Worm (Caenorhabditis elegans) whole organism, L2 larva: ENCODE measurements around the gene Y54E2A.8.

Experiments used
- C34F6.9 ChIP-seq: fragments of 150-350 bp; optimal IDR thresholded peaks from 2 replicates; lab custom pipeline; 2014; ENCODE audit warnings: missing biosample characterization, missing genetic modification characterization
- F13H6.1 ChIP-seq: sonication (generic microtip); optimal IDR thresholded peaks from 2 replicates; lab custom pipeline; 2016; ENCODE audit warnings: missing genetic modification characterization, missing compliant biosample characterization
- R02D3.7 ChIP-seq: fragments of 150-350 bp; optimal IDR thresholded peaks from 2 replicates; lab custom pipeline; 2014; ENCODE audit warnings: missing biosample characterization, missing genetic modification characterization
- Y55F3AM.14 ChIP-seq: fragments of 200-800 bp; sonication (Bioruptor generic); optimal IDR thresholded peaks from 2 replicates; lab custom pipeline; 2018; ENCODE audit warnings: mild to moderate bottlenecking, missing genetic modification characterization, missing compliant biosample characterization
- ZK546.5 ChIP-seq: sonication (generic microtip); optimal IDR thresholded peaks from 2 replicates; lab custom pipeline; 2017; ENCODE audit warnings: missing biosample characterization, missing genetic modification characterization
- alr-1 ChIP-seq: fragments of 150-350 bp; optimal IDR thresholded peaks from 2 replicates; lab custom pipeline; 2014; ENCODE audit warnings: missing biosample characterization, missing genetic modification characterization
- aly-2 ChIP-seq: fragments of 150-350 bp; optimal IDR thresholded peaks from 2 replicates; lab custom pipeline; 2014; ENCODE audit warnings: missing biosample characterization, missing genetic modification characterization
- ama-1 ChIP-seq: fragments of 150-350 bp; optimal IDR thresholded peaks from 2 replicates; lab custom pipeline; 2018; ENCODE audit warnings: inconsistent platforms
- blmp-1 ChIP-seq: sonication (generic microtip); optimal IDR thresholded peaks from 2 replicates; lab custom pipeline; 2017; ENCODE audit warnings: missing genetic modification characterization, mild to moderate bottlenecking, missing compliant biosample characterization, antibody characterized with exemption, moderate library complexity; ENCODE audit not compliant: insufficient read depth
- ceh-16 ChIP-seq: fragments of 150-350 bp; optimal IDR thresholded peaks from 2 replicates; lab custom pipeline; 2014; ENCODE audit warnings: missing biosample characterization, missing genetic modification characterization
- ceh-82 ChIP-seq: fragments of 150-350 bp; optimal IDR thresholded peaks from 2 replicates; lab custom pipeline; 2014; ENCODE audit warnings: missing biosample characterization, missing genetic modification characterization
- crh-2 ChIP-seq: sonication (generic microtip); optimal IDR thresholded peaks from 2 replicates; lab custom pipeline; 2017; ENCODE audit warnings: missing biosample characterization, missing genetic modification characterization
- dmd-4 ChIP-seq: sonication (generic microtip); optimal IDR thresholded peaks from 2 replicates; lab custom pipeline; 2017; ENCODE audit warnings: missing biosample characterization, missing genetic modification characterization
- egl-27 ChIP-seq: sonication (generic microtip); optimal IDR thresholded peaks from 3 replicates; lab custom pipeline; 2017; ENCODE audit warnings: missing biosample characterization, missing genetic modification reagents, missing genetic modification characterization
- elt-1 ChIP-seq: fragments of 150-350 bp; optimal IDR thresholded peaks from 2 replicates; lab custom pipeline; 2014; ENCODE audit warnings: missing biosample characterization, missing genetic modification characterization
- elt-3 ChIP-seq: sonication (generic microtip); optimal IDR thresholded peaks from 2 replicates; lab custom pipeline; 2017; ENCODE audit warnings: missing biosample characterization, missing genetic modification characterization
- fos-1 ChIP-seq: fragments of 150-350 bp; optimal IDR thresholded peaks from 2 replicates; lab custom pipeline; 2014; ENCODE audit warnings: missing biosample characterization, missing genetic modification characterization
- gmeb-1 ChIP-seq: fragments of 150-350 bp; optimal IDR thresholded peaks from 2 replicates; lab custom pipeline; 2014; ENCODE audit warnings: missing biosample characterization, missing genetic modification characterization
- lin-11 ChIP-seq: fragments of 150-350 bp; sonication (generic microtip); optimal IDR thresholded peaks from 2 replicates; lab custom pipeline; 2014; ENCODE audit warnings: missing biosample characterization, missing genetic modification characterization, inconsistent platforms, mixed read lengths
- lin-13 ChIP-seq: fragments of 150-350 bp; optimal IDR thresholded peaks from 2 replicates; lab custom pipeline; 2014; ENCODE audit warnings: missing biosample characterization, missing genetic modification reagents, missing genetic modification characterization
- lin-39 ChIP-seq: fragments of 150-350 bp; optimal IDR thresholded peaks from 2 replicates; lab custom pipeline; 2014; ENCODE audit warnings: missing biosample characterization, missing genetic modification reagents, missing genetic modification characterization
- lsy-2 ChIP-seq, 2 experiments: fragments of 150-350 bp in 1 of 2; sonication (generic microtip) in 1 of 2; optimal IDR thresholded peaks; 2 replicates each; lab custom pipeline; 2014 to 2017; ENCODE audit warnings: missing biosample characterization in 2 of 2, missing genetic modification characterization in 2 of 2
- mab-5 ChIP-seq: fragments of 150-350 bp; optimal IDR thresholded peaks from 2 replicates; lab custom pipeline; 2014; ENCODE audit warnings: missing biosample characterization, missing genetic modification characterization
- mbf-1 ChIP-seq: sonication (generic microtip); optimal IDR thresholded peaks from 2 replicates; lab custom pipeline; 2017; ENCODE audit warnings: missing biosample characterization, missing genetic modification characterization
- mdl-1 ChIP-seq, 2 experiments: fragments of 150-350 bp in 1 of 2; sonication (generic microtip) in 1 of 2; optimal IDR thresholded peaks; 2 replicates each; lab custom pipeline; 2017; ENCODE audit warnings: missing biosample characterization in 2 of 2, missing genetic modification characterization in 2 of 2
- nhr-10 ChIP-seq: sonication (generic microtip); optimal IDR thresholded peaks from 2 replicates; lab custom pipeline; 2017; ENCODE audit warnings: missing biosample characterization, missing genetic modification characterization
- nhr-11 ChIP-seq: fragments of 150-350 bp; optimal IDR thresholded peaks from 2 replicates; lab custom pipeline; 2014; ENCODE audit warnings: missing biosample characterization, missing genetic modification characterization
- nhr-12 ChIP-seq: fragments of 150-350 bp; optimal IDR thresholded peaks from 2 replicates; lab custom pipeline; 2014; ENCODE audit warnings: missing biosample characterization, missing genetic modification characterization
- nhr-129 ChIP-seq: fragments of 150-350 bp; optimal IDR thresholded peaks from 2 replicates; lab custom pipeline; 2014; ENCODE audit warnings: missing biosample characterization, missing genetic modification characterization
- nhr-21 ChIP-seq: fragments of 150-350 bp; optimal IDR thresholded peaks from 2 replicates; lab custom pipeline; 2014; ENCODE audit warnings: missing biosample characterization, missing genetic modification characterization
- nhr-23 ChIP-seq: fragments of 150-350 bp; optimal IDR thresholded peaks from 2 replicates; lab custom pipeline; 2014; ENCODE audit warnings: missing biosample characterization, missing genetic modification reagents, missing genetic modification characterization
- nhr-237 ChIP-seq: fragments of 150-350 bp; optimal IDR thresholded peaks from 2 replicates; lab custom pipeline; 2014; ENCODE audit warnings: missing biosample characterization, missing genetic modification characterization
- nhr-25 ChIP-seq: fragments of 150-350 bp; sonication (generic microtip); optimal IDR thresholded peaks from 3 replicates; lab custom pipeline; 2014; ENCODE audit warnings: missing biosample characterization, missing genetic modification characterization
- nhr-6 ChIP-seq: fragments of 150-350 bp; optimal IDR thresholded peaks from 2 replicates; lab custom pipeline; 2014; ENCODE audit warnings: missing biosample characterization, missing genetic modification characterization
- nhr-77 ChIP-seq: fragments of 150-350 bp; optimal IDR thresholded peaks from 2 replicates; lab custom pipeline; 2014; ENCODE audit warnings: missing biosample characterization, missing genetic modification characterization
- peb-1 ChIP-seq: fragments of 150-350 bp; optimal IDR thresholded peaks from 2 replicates; lab custom pipeline; 2014; ENCODE audit warnings: missing biosample characterization, missing genetic modification characterization
- sem-4 ChIP-seq: fragments of 150-350 bp; optimal IDR thresholded peaks from 2 replicates; lab custom pipeline; 2014; ENCODE audit warnings: missing biosample characterization, missing genetic modification reagents, missing genetic modification characterization
- skn-1 ChIP-seq: sonication (generic microtip); optimal IDR thresholded peaks from 2 replicates; lab custom pipeline; 2017; ENCODE audit warnings: missing biosample characterization, missing genetic modification characterization
- sma-3 ChIP-seq: sonication (generic microtip); optimal IDR thresholded peaks from 2 replicates; lab custom pipeline; 2016; ENCODE audit warnings: missing genetic modification reagents, missing genetic modification characterization, missing compliant biosample characterization
- sma-9 ChIP-seq, 2 experiments: fragments of 150-350 bp in 1 of 2; sonication (generic microtip) in 1 of 2; optimal IDR thresholded peaks; 2 replicates each; lab custom pipeline; 2014 to 2016; ENCODE audit warnings: missing genetic modification characterization in 2 of 2, mild to moderate bottlenecking in 1 of 2, missing biosample characterization in 1 of 2, missing compliant biosample characterization in 1 of 2, missing genetic modification reagents in 1 of 2, moderate library complexity in 1 of 2
- snpc-4 ChIP-seq: fragments of 150-350 bp; optimal IDR thresholded peaks from 2 replicates; lab custom pipeline; 2014; ENCODE audit warnings: missing biosample characterization, missing genetic modification characterization
- unc-39 ChIP-seq: fragments of 150-350 bp; optimal IDR thresholded peaks from 2 replicates; lab custom pipeline; 2014; ENCODE audit warnings: missing biosample characterization, missing genetic modification characterization
- unc-55 ChIP-seq: fragments of 150-350 bp; sonication (generic microtip); optimal IDR thresholded peaks from 3 replicates; lab custom pipeline; 2014; ENCODE audit warnings: missing biosample characterization, missing genetic modification reagents, missing genetic modification characterization
- unc-62 ChIP-seq: fragments of 150-350 bp; optimal IDR thresholded peaks from 2 replicates; lab custom pipeline; 2014; ENCODE audit warnings: missing biosample characterization, missing genetic modification reagents, missing genetic modification characterization
- zag-1 ChIP-seq: fragments of 150-350 bp; optimal IDR thresholded peaks from 2 replicates; lab custom pipeline; 2014; ENCODE audit warnings: missing biosample characterization, missing genetic modification characterization
- ztf-1 ChIP-seq: fragments of 200-800 bp; sonication (Bioruptor generic); conservative IDR thresholded peaks from 2 replicates; pipeline ENCODE4 v1.3.6; 2022; ENCODE audit warnings: missing genetic modification characterization, missing compliant biosample characterization
- ztf-11 ChIP-seq: sonication (generic microtip); optimal IDR thresholded peaks from 2 replicates; lab custom pipeline; 2017; ENCODE audit warnings: missing biosample characterization, missing genetic modification characterization
- ztf-4 ChIP-seq: fragments of 150-350 bp; optimal IDR thresholded peaks from 2 replicates; lab custom pipeline; 2014; ENCODE audit warnings: missing biosample characterization, missing genetic modification characterization

Gene Y54E2A.8

DNA sequence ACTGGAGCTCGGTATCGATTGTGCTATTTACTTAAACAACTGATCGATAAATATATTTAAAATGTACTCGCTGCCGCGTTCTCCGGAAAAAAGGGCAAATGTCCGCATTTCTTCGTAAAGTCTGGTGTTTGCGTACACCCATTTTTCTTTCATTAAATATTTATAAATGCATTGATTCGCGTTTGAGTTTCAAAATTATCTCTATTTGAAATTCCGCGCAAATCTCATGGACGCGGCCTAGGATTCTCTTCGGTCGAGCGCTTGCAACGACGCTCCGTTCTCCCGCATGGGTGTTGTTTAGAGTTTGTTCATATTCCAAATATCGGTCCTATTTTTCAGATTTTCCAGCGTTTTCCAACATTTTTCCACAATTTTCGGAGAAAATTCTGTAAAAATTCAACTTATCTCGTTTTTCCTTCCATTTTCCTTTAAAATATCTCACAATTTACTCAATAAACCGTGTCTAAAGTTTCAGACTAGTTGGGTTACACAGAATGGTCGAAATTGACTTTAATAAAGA is 16.9 kb downstream of the Y54E2A.8 start, which contains the start of gene eif-3.B:
Gene eif-3.B, plus strand, starts transcription at position 470 of the 520 bp plus-strand sequence.
- TF ChIP-seq nhr-237 (tag; lab: Kevin White, UChicago) (no peak), C34F6.9 (tag; lab: Kevin White, UChicago) (peak; percentile 95), unc-39 (no peak), egl-27 (tag; lab: Kevin White, UChicago) (peak; percentile 80), F13H6.1 (peak; percentile 95), blmp-1 (tag; lab: Kevin White, UChicago) (peak; percentile 75), lin-39 (tag; lab: Kevin White, UChicago) (no peak), unc-55 (GFP tag; lab: Kevin White, UChicago) (peak; percentile 98), nhr-11 (tag; lab: Kevin White, UChicago) (no peak), ZK546.5 (tag; lab: Kevin White, UChicago) (peak; percentile 38), mbf-1 (tag; lab: Kevin White, UChicago) (no peak), lin-13 (GFP tag; lab: Kevin White, UChicago) (peak; percentile 94), mdl-1 (tag; optimal IDR thresholded peaks at IDR 0.05; lab: Kevin White, UChicago) (peak in 1 of 2 experiments; percentile 59), sma-9 (GFP tag; optimal IDR thresholded peaks at IDR 0.05; lab: Kevin White, UChicago) (peak; percentile 96), sma-9 (tag; optimal IDR thresholded peaks at IDR 0.05; lab: Kevin White, UChicago) (no peak), crh-2 (tag; lab: Kevin White, UChicago) (peak; percentile 94), ztf-4 (peak; percentile 90), ztf-11 (tag; lab: Kevin White, UChicago) (no peak), lin-11 (peak; percentile 97), nhr-77 (tag; lab: Kevin White, UChicago) (peak; percentile 82), nhr-129 (tag; lab: Kevin White, UChicago) (peak; percentile 81), elt-3 (tag; lab: Kevin White, UChicago) (no peak), nhr-25 (peak; percentile 86), nhr-12 (tag; lab: Kevin White, UChicago) (no peak), ceh-16 (tag; lab: Kevin White, UChicago) (peak; percentile 65), lsy-2 (tag; optimal IDR thresholded peaks at IDR 0.05; lab: Kevin White, UChicago) (peak; percentile 88 to 95), unc-62 (GFP tag; lab: Kevin White, UChicago) (no peak), nhr-6 (tag; lab: Kevin White, UChicago) (peak; percentile 80), dmd-4 (tag; lab: Kevin White, UChicago) (peak; percentile 22), aly-2 (tag; lab: Kevin White, UChicago) (no peak), elt-1 (no peak), nhr-23 (tag; lab: Kevin White, UChicago) (no peak), nhr-10 (tag; lab: Kevin White, UChicago) (peak; percentile 17), mab-5 (tag; lab: Kevin White, UChicago) (peak; percentile 78), sma-3 (GFP tag; lab: Kevin White, UChicago) (peak; percentile 95), snpc-4 (tag; lab: Kevin White, UChicago) (peak; percentile 93), nhr-21 (tag; lab: Kevin White, UChicago) (peak; percentile 88), ceh-82 (tag; lab: Kevin White, UChicago) (peak; percentile 41), peb-1 (no peak), ztf-1 (GFP tag; lab: Robert Waterston, UW) (no peak), ama-1 (lab: Kevin White, UChicago) (no peak), skn-1 (tag; lab: Kevin White, UChicago) (peak; percentile 15), fos-1 (tag; lab: Kevin White, UChicago) (peak; percentile 78), R02D3.7 (tag; lab: Kevin White, UChicago) (peak; percentile 38), Y55F3AM.14 (GFP tag; lab: Kevin White, UChicago) (no peak), alr-1 (tag; lab: Kevin White, UChicago) (no peak), sem-4 (tag; lab: Kevin White, UChicago) (peak; percentile 84), zag-1 (tag; lab: Kevin White, UChicago) (peak; percentile 74), gmeb-1 (tag; lab: Kevin White, UChicago) (peak; percentile 98)
